Worm (Caenorhabditis elegans) whole organism, L4/young adult: ENCODE results near the gene nsy-1.

Experiments
- W03F9.2 ChIP-seq: fragments of 150-350 bp; optimal IDR thresholded peaks from 2 replicates; lab custom pipeline; 2014; ENCODE audit warnings: missing biosample characterization, missing genetic modification characterization
- dao-5 ChIP-seq: sonication (generic microtip); optimal IDR thresholded peaks from 2 replicates; lab custom pipeline; 2016; ENCODE audit warnings: missing genotype, missing genetic modification characterization, moderate library complexity, missing compliant biosample characterization
- him-1 ChIP-seq: sonication (generic microtip); optimal IDR thresholded peaks from 2 replicates; lab custom pipeline; 2016; ENCODE audit warnings: missing genotype, missing genetic modification reagents, missing genetic modification characterization, missing compliant biosample characterization

DNA sequence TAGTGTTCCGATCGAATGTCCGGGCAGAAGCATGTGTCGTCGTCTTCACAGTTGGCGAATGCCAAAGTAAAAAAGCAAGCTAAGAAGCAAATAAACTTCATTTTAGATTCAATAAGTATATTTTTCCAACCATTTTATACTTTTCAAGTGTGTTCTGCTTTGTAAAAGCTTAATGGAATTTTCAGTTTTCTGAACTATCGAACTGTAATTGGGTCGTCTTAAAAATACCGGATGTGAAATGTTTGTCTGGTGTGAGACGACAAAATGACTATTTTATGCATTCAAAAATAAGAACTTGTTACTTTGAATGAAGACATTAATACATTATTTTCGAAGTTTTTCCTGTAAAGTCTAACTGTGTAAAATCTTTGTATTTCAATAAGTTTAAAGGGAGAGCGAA is 23.9 kb upstream of the nsy-1 start, which contains the start of gene F59A6.11:
- TF ChIP-seq dao-5 (tag; lab: Kevin White, UChicago) = no peak
- no peak for TF ChIP-seq him-1 (tag; lab: Kevin White, UChicago)
- TF ChIP-seq W03F9.2 (tag; lab: Kevin White, UChicago) = no peak
